Worm (Caenorhabditis elegans) whole organism, L4/young adult: ENCODE measurements around the gene msrp-5.
"Not testable (repeated sequence)": the region's sequence is repeated elsewhere in the genome, so short reads cannot be mapped to it uniquely, and the experiment has no call there.

Source experiments
- W03F9.2 ChIP-seq: fragments of 150-350 bp; optimal IDR thresholded peaks from 2 replicates; lab custom pipeline; 2014; ENCODE audit warnings: missing biosample characterization, missing genetic modification characterization
- him-1 ChIP-seq: sonication (generic microtip); optimal IDR thresholded peaks from 2 replicates; lab custom pipeline; 2016; ENCODE audit warnings: missing genotype, missing genetic modification reagents, missing genetic modification characterization, missing compliant biosample characterization

ce11 chrII:2612278-2612677 is 4.5 kb upstream of the msrp-5 start, which contains the start of gene D2062.13:
- not testable (repeated sequence) for TF ChIP-seq him-1, W03F9.2 (tag; lab: Kevin White, UChicago)
